Fruit fly (Drosophila melanogaster) Kc167 (cell line): ENCODE data around the gene CG14073.

Experiments
- Myc ChIP-seq: fragments of >200 bp; optimal IDR thresholded peaks from 2 replicates; lab custom pipeline; 2017; ENCODE audit warnings: missing external identifiers
- psq ChIP-seq: fragments of >200 bp; optimal IDR thresholded peaks from 2 replicates; lab custom pipeline; 2017; ENCODE audit warnings: missing external identifiers

dm6 chr3L:18801194-18801695 is 19.2 kb downstream of the CG14073 start, which contains the start of gene ftz-f1:
- TF ChIP-seq psq (no peak), Myc (lab: Kevin White, UChicago) (no peak)
